Worm (Caenorhabditis elegans) whole organism, midembryonic: ENCODE results near the gene best-2.

Experiments
- flt-1 ChIP-seq: fragments of 200-800 bp; sonication (Bioruptor generic); IDR thresholded peaks from 2 replicates; pipeline ENCODE4 v1.3.6; 2022; ENCODE audit warnings: missing genetic modification characterization, missing compliant biosample characterization
- klf-2 ChIP-seq: fragments of 200-800 bp; sonication (Bioruptor generic); conservative IDR thresholded peaks from 2 replicates; pipeline ENCODE4 v1.3.6; 2022; ENCODE audit warnings: missing genetic modification reagents, missing genetic modification characterization, missing compliant biosample characterization

DNA sequence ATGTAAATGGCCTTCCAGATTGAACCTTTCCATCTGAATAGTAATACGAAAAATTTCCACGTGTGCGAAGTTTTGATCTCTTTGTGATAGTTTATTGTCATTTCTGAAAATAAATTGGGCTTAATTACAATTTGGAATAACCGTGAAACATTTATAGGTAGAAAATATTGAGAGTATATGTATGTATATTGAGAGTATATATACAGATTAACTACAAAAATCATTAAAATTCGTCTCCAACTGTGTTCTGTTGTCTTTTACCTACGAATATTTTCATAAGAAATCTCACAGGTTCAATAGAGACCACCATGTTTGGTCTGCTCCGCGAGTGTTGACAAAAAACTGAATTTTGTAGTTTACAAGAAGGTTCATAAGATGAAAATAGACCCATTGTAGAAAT lies at the start of gene best-2:
- TF ChIP-seq flt-1 (GFP tag; lab: Robert Waterston, UW) (no peak), klf-2 (GFP tag; lab: Robert Waterston, UW) (no peak)
